Fruit fly (Drosophila melanogaster) whole organism, embryonic: ENCODE results near the gene Jarid2.

ENCODE experiments used
- Nf-YC ChIP-seq: fragments of 200-800 bp; optimal IDR thresholded peaks from 3 replicates; lab custom pipeline; 2019; ENCODE audit warnings: missing biosample characterization, mild to moderate bottlenecking, missing genetic modification characterization, moderate library complexity
- Ptx1 ChIP-seq: fragments of 200-800 bp; sonication (Bioruptor generic); IDR thresholded peaks from 2 replicates; pipeline ENCODE4 v1.3.6; 2022; ENCODE audit warnings: missing biosample characterization, missing genetic modification characterization
- dmrt11E ChIP-seq: fragments of 200-800 bp; sonication (Bioruptor generic); optimal IDR thresholded peaks from 3 replicates; lab custom pipeline; 2018; ENCODE audit warnings: missing biosample characterization, mild to moderate bottlenecking, missing genetic modification characterization, moderate library complexity
- pfk ChIP-seq: fragments of 200-800 bp; sonication (Bioruptor generic); optimal IDR thresholded peaks from 2 replicates; lab custom pipeline; 2018; ENCODE audit warnings: missing biosample characterization, mild to moderate bottlenecking, missing genetic modification characterization, moderate library complexity

- TF ChIP-seq pfk (GFP tag; lab: Kevin White, UChicago) (no peak), Nf-YC (tag; lab: Kevin White, UChicago) (no peak), Ptx1 (GFP tag; lab: Robert Waterston, UW) (no peak), dmrt11E (no peak)
These were observed 13.6 kb downstream of the Jarid2 start for dm6 chr3L:9490432-9490831.
